Fruit fly (Drosophila melanogaster): ENCODE measurements around the gene Elp1.
A peak's percentile ranks its signal among the peaks of the same experiment; 100 is the strongest.

Elp1 gene

DNA sequence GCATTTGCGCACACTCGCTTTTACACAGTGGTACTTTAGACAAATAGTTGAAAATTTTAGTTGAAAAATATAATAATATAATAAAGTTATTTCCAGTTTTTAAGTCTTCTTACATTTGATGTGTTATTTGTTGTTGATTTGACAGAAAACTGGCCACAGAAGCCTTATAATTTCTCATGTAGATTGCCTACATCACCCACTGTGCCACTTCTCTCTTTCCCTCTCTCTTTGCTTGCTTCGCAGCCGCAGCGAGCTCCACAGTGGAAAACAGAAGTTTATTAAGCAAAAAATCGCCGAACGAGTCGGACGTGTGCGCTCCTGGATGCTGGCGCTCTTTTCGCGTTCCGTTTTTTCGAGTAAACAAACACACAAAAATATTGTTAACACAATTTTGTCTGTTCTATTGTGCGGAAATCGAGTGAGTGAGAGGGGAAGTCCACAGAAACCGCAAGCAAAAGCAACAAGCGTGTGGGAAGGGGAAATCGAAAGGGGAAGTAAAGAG lies 5.2 kb downstream of the Elp1 start, which contains the start of gene CG42327 (continued):
- TF ChIP-seq CG12236 (GFP tag; optimal IDR thresholded peaks at IDR 0.05) (peak; percentile 42), mam (GFP tag; optimal IDR thresholded peaks at IDR 0.05) (peak; percentile 47), CG6765 (GFP tag; optimal IDR thresholded peaks at IDR 0.05) (peak; percentile 85), CG18599 (GFP tag; optimal IDR thresholded peaks at IDR 0.05) (peak; percentile 95), lbe (GFP tag; optimal IDR thresholded peaks at IDR 0.05) (peak; percentile 93), sens-2 (GFP tag; IDR thresholded peaks at IDR 0.05) (peak; percentile 90), BEAF-32 (GFP tag; optimal IDR thresholded peaks at IDR 0.05) (no peak), CG17912 (GFP tag; optimal IDR thresholded peaks at IDR 0.05) (peak; percentile 53), Atf3 (GFP tag; optimal IDR thresholded peaks at IDR 0.05) (peak; percentile 76), CG17612 (GFP tag; IDR thresholded peaks at IDR 0.05) (peak; percentile 78), Oli (tag; optimal IDR thresholded peaks at IDR 0.05) (peak; percentile 95), Atf-2 (GFP tag; optimal IDR thresholded peaks at IDR 0.05) (peak; percentile 82), D (optimal IDR thresholded peaks at IDR 0.05) (no peak), D (GFP tag; optimal IDR thresholded peaks at IDR 0.05) (peak; percentile 91), CG4730 (GFP tag; IDR thresholded peaks at IDR 0.05) (peak; percentile 93), eyg (GFP tag; optimal IDR thresholded peaks at IDR 0.05) (peak; percentile 56), nerfin-2 (GFP tag; IDR thresholded peaks at IDR 0.05; ENCODE audit: partially characterized antibody) (peak; percentile 66), schlank (tag; optimal IDR thresholded peaks at IDR 0.05) (peak; percentile 8), kni (GFP tag; optimal IDR thresholded peaks at IDR 0.05) (no peak), CG32772 (GFP tag; IDR thresholded peaks at IDR 0.05) (peak; percentile 94), CG18476 (GFP tag; optimal IDR thresholded peaks at IDR 0.05) (peak; percentile 86), corto (GFP tag; optimal IDR thresholded peaks at IDR 0.05) (peak; percentile 92), lab (GFP tag; optimal IDR thresholded peaks at IDR 0.05) (peak; percentile 96), da (GFP tag; optimal IDR thresholded peaks at IDR 0.05) (peak; percentile 10), maf-S (GFP tag; optimal IDR thresholded peaks at IDR 0.05) (peak; percentile 54), CG3407 (GFP tag; optimal IDR thresholded peaks at IDR 0.05) (peak; percentile 95), CG8478 (optimal IDR thresholded peaks at IDR 0.05) (no peak), Sox102F (GFP tag; optimal IDR thresholded peaks at IDR 0.05) (peak; percentile 97), onecut (GFP tag; IDR thresholded peaks at IDR 0.05) (peak; percentile 87), CG4617 (GFP tag; optimal IDR thresholded peaks at IDR 0.05; ENCODE audit: borderline replicate concordance) (peak; percentile 77), ap (GFP tag; IDR thresholded peaks at IDR 0.05) (peak; percentile 93), CTCF (GFP tag; optimal IDR thresholded peaks at IDR 0.05) (peak; percentile 57), bab2 (GFP tag; optimal IDR thresholded peaks at IDR 0.05) (peak; percentile 80), CG4424 (GFP tag; optimal IDR thresholded peaks at IDR 0.05) (peak; percentile 95)

DNA sequence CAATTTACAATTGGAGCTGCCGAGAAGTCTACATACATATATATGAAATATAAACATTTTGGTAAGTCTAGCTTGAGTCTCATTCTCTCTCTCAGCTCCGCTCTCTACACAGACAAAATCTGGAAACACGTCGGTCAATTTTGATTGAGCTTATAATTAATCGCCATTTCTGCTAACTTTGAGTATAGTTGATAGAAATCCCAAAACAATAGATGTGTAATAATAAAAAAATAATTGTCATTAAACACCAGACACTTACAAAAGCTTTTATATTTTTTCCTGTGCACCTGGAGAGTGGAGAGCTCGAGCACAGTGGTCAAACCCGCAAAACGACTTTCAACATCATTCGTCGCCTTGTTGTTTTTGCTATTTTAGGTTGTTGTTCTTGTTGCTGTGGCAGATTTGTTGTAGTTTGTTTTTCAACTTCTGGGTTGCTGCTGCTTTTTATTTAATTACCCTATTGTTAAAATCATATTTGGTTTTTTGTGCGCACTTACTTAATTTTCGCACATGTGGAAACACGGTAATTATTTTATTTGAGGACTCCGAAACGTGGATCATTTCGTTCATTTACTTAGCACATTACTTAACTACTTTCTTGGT lies 5.9 kb downstream of the Elp1 start:
- TF ChIP-seq oc (tag; optimal IDR thresholded peaks at IDR 0.05) (peak; percentile 98), pb (GFP tag; optimal IDR thresholded peaks at IDR 0.05) (peak; percentile 94), unpg (GFP tag; optimal IDR thresholded peaks at IDR 0.05) (peak; percentile 97), phol (tag; optimal IDR thresholded peaks at IDR 0.05) (peak; percentile 94), CG2120 (GFP tag; optimal IDR thresholded peaks at IDR 0.05) (peak; percentile 98), Hmr (GFP tag; optimal IDR thresholded peaks at IDR 0.05) (peak; percentile 97), ci (GFP tag; IDR thresholded peaks at IDR 0.05) (peak; percentile 98), mirr (GFP tag; optimal IDR thresholded peaks at IDR 0.05) (peak; percentile 65), CG3726 (GFP tag; IDR thresholded peaks at IDR 0.05) (peak; percentile 95), gem (tag; optimal IDR thresholded peaks at IDR 0.05) (peak; percentile 98), slp2 (GFP tag; optimal IDR thresholded peaks at IDR 0.05) (peak; percentile 90), Hr51 (GFP tag; optimal IDR thresholded peaks at IDR 0.05) (peak; percentile 94 to 96), CrebB (tag; optimal IDR thresholded peaks at IDR 0.05) (peak; percentile 96), Scr (GFP tag; IDR thresholded peaks at IDR 0.05; ENCODE audit: partially characterized antibody) (no peak), CG10147 (GFP tag; optimal IDR thresholded peaks at IDR 0.05) (peak; percentile 96), sna (GFP tag; IDR thresholded peaks at IDR 0.05; ENCODE audit: partially characterized antibody) (no peak), CG7963 (GFP tag; IDR thresholded peaks at IDR 0.05; ENCODE audit: partially characterized antibody) (no peak), Dfd (GFP tag; optimal IDR thresholded peaks at IDR 0.05) (no peak)
